Fruit fly (Drosophila melanogaster): Measurements from ENCODE around the gene Prps.

Gene Prps

dm6 chr3L:9675528-9675963 lies 21.0 kb downstream of the Prps start (continued):
- TF ChIP-seq gro (GFP tag; optimal IDR thresholded peaks at IDR 0.05), result peak; percentile 8
- peak in 1 of 2 experiments; percentile 44 for TF ChIP-seq Eip74EF (GFP tag; optimal IDR thresholded peaks at IDR 0.05)
- peak; percentile 61 for TF ChIP-seq CG7372 (GFP tag; IDR thresholded peaks at IDR 0.05)
- TF ChIP-seq lab (GFP tag; optimal IDR thresholded peaks at IDR 0.05), result peak; percentile 19
- TF ChIP-seq CG2678 (tag; optimal IDR thresholded peaks at IDR 0.05), result peak; percentile 12
- 0 out of 2 replicates have a peak, but pooled peaks have one; percentile 48 for TF ChIP-seq Atf6 (GFP tag; IDR thresholded peaks at IDR 0.05)
- TF ChIP-seq CG4820 (GFP tag; optimal IDR thresholded peaks at IDR 0.05), result no peak
- TF ChIP-seq unc-4 (GFP tag; IDR thresholded peaks at IDR 0.05; ENCODE audit: partially characterized antibody), result 0 out of 2 replicates have a peak, but pooled peaks have one; percentile 33
- TF ChIP-seq CG5953 (GFP tag; IDR thresholded peaks at IDR 0.05), result no peak
- no peak for TF ChIP-seq Elba2 (GFP tag; optimal IDR thresholded peaks at IDR 0.05)
- TF ChIP-seq dan (GFP tag; IDR thresholded peaks at IDR 0.05), result no peak
- TF ChIP-seq eve (GFP tag; optimal IDR thresholded peaks at IDR 0.05), result peak in 1 of 2 experiments; percentile 23
- no peak for TF ChIP-seq ems (GFP tag; optimal IDR thresholded peaks at IDR 0.05)
- TF ChIP-seq CG34376 (GFP tag; optimal IDR thresholded peaks at IDR 0.05), result peak; percentile 65
- peak; percentile 49 for TF ChIP-seq Fer1 (GFP tag; optimal IDR thresholded peaks at IDR 0.05)
- peak; percentile 51 for TF ChIP-seq hbn (GFP tag; IDR thresholded peaks at IDR 0.05; ENCODE audit: partially characterized antibody)
- TF ChIP-seq Aef1 (GFP tag; IDR thresholded peaks at IDR 0.05), result peak; percentile 19; the same call in 1 of the 3 replicates
- TF ChIP-seq danr (GFP tag; IDR thresholded peaks at IDR 0.05), result no peak
- TF ChIP-seq abd-A (tag; optimal IDR thresholded peaks at IDR 0.05), result peak; percentile 92
- TF ChIP-seq corto (GFP tag; optimal IDR thresholded peaks at IDR 0.05), result peak; percentile 55
- no peak for TF ChIP-seq CG2129 (GFP tag; IDR thresholded peaks at IDR 0.05; ENCODE audit: partially characterized antibody)
- TF ChIP-seq CG14710 (tag; optimal IDR thresholded peaks at IDR 0.05), result no peak
- TF ChIP-seq Drgx (GFP tag; IDR thresholded peaks at IDR 0.05), result peak; percentile 73
- TF ChIP-seq mirr (GFP tag; optimal IDR thresholded peaks at IDR 0.05), result peak; percentile 6
- peak; percentile 67; the same call in 2 of the 3 replicates for TF ChIP-seq zen2 (GFP tag; IDR thresholded peaks at IDR 0.05; ENCODE audit: partially characterized antibody)
- no peak for TF ChIP-seq pnt (GFP tag; optimal IDR thresholded peaks at IDR 0.05)
- no peak for TF ChIP-seq CG12155 (GFP tag; optimal IDR thresholded peaks at IDR 0.05)
- no peak for TF ChIP-seq ro (GFP tag; IDR thresholded peaks at IDR 0.05)
- no peak for TF ChIP-seq kni (GFP tag; optimal IDR thresholded peaks at IDR 0.05)
- peak; percentile 56; the same call in 2 of the 3 replicates for TF ChIP-seq Doc3 (GFP tag; IDR thresholded peaks at IDR 0.05; ENCODE audit: partially characterized antibody)
- no peak for TF ChIP-seq ftz-f1 (GFP tag; optimal IDR thresholded peaks at IDR 0.05)
- no peak for TF ChIP-seq CG6654 (GFP tag; optimal IDR thresholded peaks at IDR 0.05)
- TF ChIP-seq kay (GFP tag; optimal IDR thresholded peaks at IDR 0.05), result no peak
- no peak for TF ChIP-seq CG1832 (GFP tag; optimal IDR thresholded peaks at IDR 0.05)
- peak; percentile 62 for TF ChIP-seq Deaf1 (tag; optimal IDR thresholded peaks at IDR 0.05)
- TF ChIP-seq Scr (GFP tag; IDR thresholded peaks at IDR 0.05; ENCODE audit: partially characterized antibody), result 0 out of 2 replicates have a peak, but pooled peaks have one; percentile 20
- no peak for TF ChIP-seq yki (optimal IDR thresholded peaks at IDR 0.05)
- TF ChIP-seq CG15269 (tag; optimal IDR thresholded peaks at IDR 0.05), result peak; percentile 47
- TF ChIP-seq Hmr (GFP tag; optimal IDR thresholded peaks at IDR 0.05), result peak; percentile 19
- TF ChIP-seq sna (GFP tag; IDR thresholded peaks at IDR 0.05; ENCODE audit: partially characterized antibody), result peak; percentile 59; the same call in 1 of the 2 replicates
- TF ChIP-seq Spps (tag; optimal IDR thresholded peaks at IDR 0.05), result no peak
- peak; percentile 23 for TF ChIP-seq CG8924 (tag; optimal IDR thresholded peaks at IDR 0.05)
- peak; percentile 22 for TF ChIP-seq CG17385 (GFP tag; optimal IDR thresholded peaks at IDR 0.05)
- no peak for TF ChIP-seq lmd (GFP tag; IDR thresholded peaks at IDR 0.05)
- peak; percentile 25 for TF ChIP-seq sd (tag; optimal IDR thresholded peaks at IDR 0.05)
- peak; percentile 64 for TF ChIP-seq Dll (GFP tag; IDR thresholded peaks at IDR 0.05; ENCODE audit: partially characterized antibody)
- peak; percentile 90 for TF ChIP-seq sqz (GFP tag; optimal IDR thresholded peaks at IDR 0.05)
- peak; percentile 77; the same call in 1 of the 4 replicates for TF ChIP-seq chinmo (GFP tag; IDR thresholded peaks at IDR 0.05; ENCODE audit: partially characterized antibody)
- no peak for TF ChIP-seq CG14860 (GFP tag; IDR thresholded peaks at IDR 0.05; ENCODE audit: partially characterized antibody)

Measured in whole organism, embryonic.